Fruit fly (Drosophila melanogaster) whole organism, embryonic: ENCODE measurements around the gene Polr1D.

Experiments
- B-H1 ChIP-seq: fragments of 200-800 bp; sonication (Bioruptor generic); IDR thresholded peaks from 3 replicates; pipeline ENCODE4 v1.3.6; 2022; ENCODE audit warnings: missing biosample characterization, missing genetic modification characterization
- Bgb ChIP-seq: fragments of 200-800 bp; sonication (Bioruptor generic); IDR thresholded peaks from 2 replicates; pipeline ENCODE4 v1.3.6; 2022; ENCODE audit warnings: missing biosample characterization, missing genetic modification characterization; ENCODE audit not compliant: partially characterized antibody
- CG10209 ChIP-seq: fragments of 200-800 bp; sonication (Bioruptor generic); optimal IDR thresholded peaks from 3 replicates; lab custom pipeline; 2017; ENCODE audit warnings: missing biosample characterization, mild to moderate bottlenecking, missing genetic modification characterization, missing genetic modification reagents
- CG11696 ChIP-seq: fragments of 200-800 bp; sonication (Bioruptor generic); IDR thresholded peaks from 2 replicates; pipeline ENCODE4 v1.3.6; 2022; ENCODE audit warnings: missing biosample characterization, missing genetic modification characterization
- CG11723 ChIP-seq: fragments of 200-800 bp; sonication (Bioruptor generic); optimal IDR thresholded peaks from 2 replicates; lab custom pipeline; 2017; ENCODE audit warnings: missing biosample characterization, mild to moderate bottlenecking, missing genetic modification characterization
- CG12219 ChIP-seq: fragments of 200-800 bp; sonication (Bioruptor generic); optimal IDR thresholded peaks from 3 replicates; lab custom pipeline; 2018; ENCODE audit warnings: missing biosample characterization, mild to moderate bottlenecking, missing genetic modification characterization
- CG16813 ChIP-seq: fragments of 200-800 bp; sonication (Bioruptor generic); IDR thresholded peaks from 3 replicates; pipeline ENCODE4 v1.3.6; 2022; ENCODE audit warnings: missing biosample characterization, missing genetic modification characterization; ENCODE audit not compliant: partially characterized antibody
- CG17186 ChIP-seq: fragments of 200-800 bp; sonication (Bioruptor generic); optimal IDR thresholded peaks from 3 replicates; lab custom pipeline; 2017; ENCODE audit warnings: missing biosample characterization, missing genetic modification reagents, missing genetic modification characterization
- CG18262 ChIP-seq: fragments of 200-800 bp; optimal IDR thresholded peaks from 3 replicates; lab custom pipeline; 2019; ENCODE audit warnings: missing biosample characterization, mild to moderate bottlenecking, missing genetic modification characterization, moderate library complexity
- CG18619 ChIP-seq: fragments of 200-800 bp; sonication (Bioruptor generic); optimal IDR thresholded peaks from 3 replicates; lab custom pipeline; 2017; ENCODE audit warnings: missing biosample characterization, mild to moderate bottlenecking, missing genetic modification characterization
- CG2116 ChIP-seq: fragments of 200-800 bp; sonication (Bioruptor generic); optimal IDR thresholded peaks from 3 replicates; lab custom pipeline; 2018; ENCODE audit warnings: missing biosample characterization, mild to moderate bottlenecking, missing genetic modification characterization
- CG2120 ChIP-seq: fragments of 200-800 bp; sonication (Bioruptor generic); optimal IDR thresholded peaks from 3 replicates; lab custom pipeline; 2016; ENCODE audit warnings: missing biosample characterization, missing genetic modification characterization
- CG3065 ChIP-seq: fragments of 200-800 bp; sonication (Bioruptor generic); optimal IDR thresholded peaks from 2 replicates; lab custom pipeline; 2016; ENCODE audit warnings: missing biosample characterization, missing genetic modification characterization
- CG31365 ChIP-seq: fragments of 200-800 bp; sonication (Bioruptor generic); optimal IDR thresholded peaks from 2 replicates; lab custom pipeline; 2018; ENCODE audit warnings: missing biosample characterization, mild to moderate bottlenecking, missing genetic modification characterization
- CG31441 ChIP-seq: fragments of 200-800 bp; sonication (Bioruptor generic); IDR thresholded peaks from 2 replicates; pipeline ENCODE4 v1.3.6; 2022; ENCODE audit warnings: missing biosample characterization, missing genetic modification characterization
- CG32532 ChIP-seq: fragments of 200-800 bp; sonication (Bioruptor generic); IDR thresholded peaks from 2 replicates; pipeline ENCODE4 v1.3.6; 2022; ENCODE audit warnings: missing biosample characterization, missing genetic modification characterization
- CG34224 ChIP-seq: fragments of 200-800 bp; sonication (Bioruptor generic); IDR thresholded peaks from 3 replicates; pipeline ENCODE4 v1.3.6; 2022; ENCODE audit warnings: missing biosample characterization, missing genetic modification characterization; ENCODE audit not compliant: partially characterized antibody
- CG3995 ChIP-seq: fragments of 200-800 bp; sonication (Bioruptor generic); optimal IDR thresholded peaks from 3 replicates; lab custom pipeline; 2016; ENCODE audit warnings: missing biosample characterization, missing genetic modification characterization
- CG43689 ChIP-seq: fragments of 200-800 bp; sonication (Bioruptor generic); IDR thresholded peaks from 2 replicates; pipeline ENCODE4 v1.3.6; 2022; ENCODE audit warnings: missing biosample characterization, missing genetic modification characterization
- CG4424 ChIP-seq: fragments of 200-800 bp; sonication (Bioruptor generic); optimal IDR thresholded peaks from 3 replicates; lab custom pipeline; 2016; ENCODE audit warnings: missing biosample characterization, missing genetic modification characterization
- CG4707 ChIP-seq: fragments of 200-800 bp; sonication (Bioruptor generic); optimal IDR thresholded peaks from 2 replicates; lab custom pipeline; 2018; ENCODE audit warnings: missing biosample characterization, mild to moderate bottlenecking, missing genetic modification characterization, moderate library complexity
- CG6254 ChIP-seq: fragments of 200-800 bp; sonication (Bioruptor generic); optimal IDR thresholded peaks from 3 replicates; lab custom pipeline; 2017; ENCODE audit warnings: mild to moderate bottlenecking, missing biosample characterization, missing genetic modification reagents, missing genetic modification characterization
- CG7963 ChIP-seq: fragments of 200-800 bp; sonication (Bioruptor generic); IDR thresholded peaks from 3 replicates; pipeline ENCODE4 v1.3.6; 2022; ENCODE audit warnings: missing biosample characterization, missing genetic modification characterization; ENCODE audit not compliant: partially characterized antibody
- CG8089 ChIP-seq: fragments of 200-800 bp; sonication (Bioruptor generic); optimal IDR thresholded peaks from 3 replicates; lab custom pipeline; 2016; ENCODE audit warnings: missing biosample characterization, missing genetic modification characterization
- CG8281 ChIP-seq: fragments of 200-800 bp; sonication (Bioruptor generic); optimal IDR thresholded peaks from 2 replicates; lab custom pipeline; 2018; ENCODE audit warnings: missing biosample characterization, mild to moderate bottlenecking, missing genetic modification characterization, moderate library complexity
- CoRest ChIP-seq: fragments of 200-800 bp; sonication (Bioruptor generic); optimal IDR thresholded peaks from 3 replicates; lab custom pipeline; 2018; ENCODE audit warnings: missing biosample characterization, mild to moderate bottlenecking, missing genetic modification characterization, moderate library complexity
- Dfd ChIP-seq, 2 experiments: fragments of >200 bp; optimal IDR thresholded peaks; 2 replicates each; lab custom pipeline; 2017; ENCODE audit warnings: missing biosample characterization in 2 of 2, missing genetic modification characterization in 2 of 2
- Gsc ChIP-seq: fragments of 200-800 bp; sonication (Bioruptor generic); IDR thresholded peaks from 2 replicates; pipeline ENCODE4 v1.3.6; 2022; ENCODE audit warnings: missing biosample characterization, missing genetic modification characterization
- NFAT ChIP-seq: fragments of 200-800 bp; sonication (Bioruptor generic); IDR thresholded peaks from 2 replicates; pipeline ENCODE4 v1.3.6; 2022; ENCODE audit warnings: missing biosample characterization, missing genetic modification characterization
- Poxn ChIP-seq: fragments of 200-800 bp; sonication (Bioruptor generic); IDR thresholded peaks from 2 replicates; pipeline ENCODE4 v1.3.6; 2022; ENCODE audit warnings: missing biosample characterization, missing genetic modification characterization
- Rx ChIP-seq: fragments of 200-800 bp; sonication (Bioruptor generic); IDR thresholded peaks from 2 replicates; pipeline ENCODE4 v1.3.6; 2022; ENCODE audit warnings: missing biosample characterization, missing genetic modification characterization
- Sry-δ ChIP-seq: fragments of 200-800 bp; sonication (Bioruptor generic); optimal IDR thresholded peaks from 2 replicates; lab custom pipeline; 2016; ENCODE audit warnings: missing biosample characterization, missing genetic modification characterization
- ase ChIP-seq: fragments of 200-800 bp; sonication (Bioruptor generic); IDR thresholded peaks from 3 replicates; pipeline ENCODE4 v1.3.6; 2022; ENCODE audit warnings: missing biosample characterization, missing genetic modification characterization
- caup ChIP-seq: fragments of 200-800 bp; sonication (Bioruptor generic); optimal IDR thresholded peaks from 3 replicates; lab custom pipeline; 2017; ENCODE audit warnings: missing biosample characterization, mild to moderate bottlenecking, missing genetic modification characterization, moderate library complexity; ENCODE audit not compliant: severe bottlenecking
- chn ChIP-seq: fragments of 200-800 bp; sonication (Bioruptor generic); optimal IDR thresholded peaks from 2 replicates; lab custom pipeline; 2016; ENCODE audit warnings: missing biosample characterization, missing genetic modification characterization
- corto ChIP-seq: fragments of 200-800 bp; sonication (Bioruptor generic); optimal IDR thresholded peaks from 2 replicates; lab custom pipeline; 2016; ENCODE audit warnings: missing biosample characterization, mild to moderate bottlenecking, missing genetic modification characterization, moderate library complexity
- gce ChIP-seq: fragments of 200-800 bp; sonication (Bioruptor generic); IDR thresholded peaks from 3 replicates; pipeline ENCODE4 v1.3.6; 2022; ENCODE audit warnings: missing biosample characterization, missing genetic modification characterization
- ham ChIP-seq: fragments of 200-800 bp; sonication (Bioruptor generic); IDR thresholded peaks from 2 replicates; pipeline ENCODE4 v1.3.6; 2022; ENCODE audit warnings: missing biosample characterization, missing genetic modification characterization
- hbn ChIP-seq: fragments of 200-800 bp; sonication (Bioruptor generic); IDR thresholded peaks from 2 replicates; pipeline ENCODE4 v1.3.6; 2022; ENCODE audit warnings: missing biosample characterization, missing genetic modification characterization; ENCODE audit not compliant: partially characterized antibody
- hth ChIP-seq: fragments of >200 bp; optimal IDR thresholded peaks from 2 replicates; lab custom pipeline; 2017; ENCODE audit warnings: inconsistent platforms
- klu ChIP-seq: fragments of 200-800 bp; sonication (Bioruptor generic); IDR thresholded peaks from 2 replicates; pipeline ENCODE4 v1.3.6; 2022; ENCODE audit warnings: missing biosample characterization, missing genetic modification characterization
- lab ChIP-seq: fragments of 200-800 bp; sonication (Bioruptor generic); optimal IDR thresholded peaks from 3 replicates; lab custom pipeline; 2017; ENCODE audit warnings: missing biosample characterization, missing genetic modification characterization, mild to moderate bottlenecking, moderate library complexity, missing genetic modification reagents
- mld ChIP-seq: fragments of 200-800 bp; sonication (Bioruptor generic); IDR thresholded peaks from 3 replicates; pipeline ENCODE4 v1.3.6; 2022; ENCODE audit warnings: missing biosample characterization, missing genetic modification characterization; ENCODE audit not compliant: partially characterized antibody
- odd ChIP-seq: fragments of 200-800 bp; sonication (Bioruptor generic); optimal IDR thresholded peaks from 2 replicates; lab custom pipeline; 2017; ENCODE audit warnings: missing biosample characterization, mild to moderate bottlenecking, missing genetic modification characterization
- sd ChIP-seq: fragments of 200-800 bp; sonication (Bioruptor generic); optimal IDR thresholded peaks from 3 replicates; lab custom pipeline; 2018; ENCODE audit warnings: missing biosample characterization, mild to moderate bottlenecking, missing genetic modification characterization, moderate library complexity
- seq ChIP-seq: fragments of 200-800 bp; sonication (Bioruptor generic); IDR thresholded peaks from 2 replicates; pipeline ENCODE4 v1.3.6; 2022; ENCODE audit warnings: missing biosample characterization, missing genetic modification characterization
- ssp ChIP-seq: fragments of 200-800 bp; sonication (Bioruptor generic); IDR thresholded peaks from 2 replicates; pipeline ENCODE4 v1.3.6; 2022; ENCODE audit warnings: missing biosample characterization, missing genetic modification characterization
- twi ChIP-seq: fragments of 200-800 bp; optimal IDR thresholded peaks from 2 replicates; lab custom pipeline; 2019; ENCODE audit warnings: missing biosample characterization, mild to moderate bottlenecking, missing genetic modification characterization, moderate library complexity
- vnd ChIP-seq: fragments of 200-800 bp; sonication (Bioruptor generic); IDR thresholded peaks from 3 replicates; pipeline ENCODE4 v1.3.6; 2022; ENCODE audit warnings: missing biosample characterization, missing genetic modification characterization; ENCODE audit not compliant: partially characterized antibody
- wek ChIP-seq: fragments of 200-800 bp; sonication (Bioruptor generic); optimal IDR thresholded peaks from 3 replicates; lab custom pipeline; 2018; ENCODE audit warnings: missing biosample characterization, mild to moderate bottlenecking, missing genetic modification characterization, moderate library complexity

The Polr1D gene

DNA sequence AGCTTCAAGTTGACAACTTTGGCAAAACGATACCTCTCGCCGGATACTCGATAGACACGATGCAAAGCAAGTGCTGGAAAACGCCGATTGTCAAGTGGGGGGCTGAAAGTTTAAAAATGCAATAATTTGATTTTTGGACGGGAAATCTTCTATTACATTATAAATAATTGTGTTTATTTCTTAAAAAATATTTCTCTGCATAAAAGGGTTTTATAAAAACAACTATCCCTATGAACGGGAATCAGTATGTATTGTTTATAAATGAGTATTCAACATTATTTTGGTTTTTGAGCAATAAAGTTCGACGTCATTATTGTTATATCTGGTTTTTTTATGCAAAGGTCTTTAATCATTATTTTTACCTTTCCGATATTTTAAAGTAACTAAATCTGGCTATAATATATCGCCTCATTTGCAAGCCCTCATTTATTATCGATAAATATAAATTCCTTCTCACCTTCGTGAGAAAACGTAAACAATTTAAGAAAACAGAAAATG, 3.1 kb downstream of the Polr1D start, which contains the start of the genes AsnRS and DCTN6-p27 (continued):
- no peak for TF ChIP-seq odd (GFP tag; lab: Kevin White, UChicago)
- peak; percentile 99 for TF ChIP-seq sd (tag; lab: Kevin White, UChicago)
- TF ChIP-seq CG11723: peak; percentile 38
- peak; percentile 70 for TF ChIP-seq vnd (GFP tag; lab: Robert Waterston, UW)
- peak; percentile 38 for TF ChIP-seq CG3995 (GFP tag; lab: Kevin White, UChicago)
- TF ChIP-seq Bgb (GFP tag; lab: Robert Waterston, UW): peak; percentile 39
- no peak for TF ChIP-seq CG43689 (GFP tag; lab: Robert Waterston, UW)
- TF ChIP-seq CG2116 (GFP tag; lab: Kevin White, UChicago): peak; percentile 82
- peak; percentile 77 for TF ChIP-seq NFAT (GFP tag; lab: Robert Waterston, UW)
- TF ChIP-seq CG7963 (GFP tag; lab: Robert Waterston, UW): peak; percentile 17; the same call in 1 of the 3 replicates
- TF ChIP-seq ssp (GFP tag; lab: Robert Waterston, UW): peak; percentile 46
- TF ChIP-seq CG6254: no peak
- peak; percentile 71 for TF ChIP-seq CG34224 (GFP tag; lab: Robert Waterston, UW)
- peak; percentile 4; the same call in 1 of the 3 replicates for TF ChIP-seq mld (GFP tag; lab: Robert Waterston, UW)
- TF ChIP-seq twi (tag; lab: Kevin White, UChicago): peak; percentile 40
- TF ChIP-seq CoRest (tag; lab: Kevin White, UChicago): peak; percentile 75
- no peak for TF ChIP-seq CG11696 (GFP tag; lab: Robert Waterston, UW)
- TF ChIP-seq CG32532 (GFP tag; lab: Robert Waterston, UW): peak; percentile 80
- peak; percentile 63 for TF ChIP-seq caup (GFP tag; lab: Kevin White, UChicago)
- no peak for TF ChIP-seq wek (GFP tag; lab: Kevin White, UChicago)
- no peak for TF ChIP-seq CG12219 (GFP tag; lab: Kevin White, UChicago)
- TF ChIP-seq CG2120 (GFP tag; lab: Kevin White, UChicago): peak; percentile 83
- TF ChIP-seq hth (lab: Kevin White, UChicago): no peak
- peak; percentile 38 for TF ChIP-seq CG18619
- TF ChIP-seq klu: no peak
- peak; percentile 10 for TF ChIP-seq CG8089 (GFP tag; lab: Kevin White, UChicago)
- TF ChIP-seq chn (GFP tag; lab: Kevin White, UChicago): peak; percentile 55
- peak; percentile 30 for TF ChIP-seq CG17186
- no peak for TF ChIP-seq ham (GFP tag; lab: Robert Waterston, UW)
- TF ChIP-seq corto: no peak
- TF ChIP-seq CG3065 (GFP tag; lab: Kevin White, UChicago): no peak
- TF ChIP-seq CG16813 (GFP tag; lab: Robert Waterston, UW): peak; percentile 79
- peak; percentile 8 for TF ChIP-seq CG8281 (tag; lab: Kevin White, UChicago)
- TF ChIP-seq hbn (GFP tag; lab: Robert Waterston, UW): peak; percentile 63
- TF ChIP-seq Rx (GFP tag; lab: Robert Waterston, UW): peak; percentile 50; the same call in 1 of the 2 replicates
- TF ChIP-seq seq (GFP tag; lab: Robert Waterston, UW): peak; percentile 34; the same call in 1 of the 2 replicates
- 0 out of 2 replicates have a peak, but pooled peaks have one; percentile 6 for TF ChIP-seq Poxn (GFP tag; lab: Robert Waterston, UW)
- peak; percentile 28; the same call in 1 of the 3 replicates for TF ChIP-seq B-H1 (GFP tag; lab: Robert Waterston, UW)
- TF ChIP-seq Dfd (GFP tag; optimal IDR thresholded peaks at IDR 0.05; lab: Kevin White, UChicago): no peak
- TF ChIP-seq Gsc (GFP tag; lab: Robert Waterston, UW): no peak
- TF ChIP-seq CG31365 (tag; lab: Kevin White, UChicago): peak; percentile 14
- TF ChIP-seq CG4424: peak; percentile 75
- no peak for TF ChIP-seq lab (GFP tag; lab: Kevin White, UChicago)
- TF ChIP-seq gce (GFP tag; lab: Robert Waterston, UW): no peak
- TF ChIP-seq ase: peak; percentile 64; the same call in 2 of the 3 replicates
- no peak for TF ChIP-seq CG4707 (GFP tag; lab: Kevin White, UChicago)
- TF ChIP-seq CG31441: peak; percentile 70
- peak; percentile 70 for TF ChIP-seq Sry-δ (GFP tag; lab: Kevin White, UChicago)
- TF ChIP-seq CG10209: peak; percentile 58
- peak; percentile 71 for TF ChIP-seq CG18262
